Fruit fly (Drosophila melanogaster): ENCODE data around the gene CG9330.

Gene CG9330

DNA sequence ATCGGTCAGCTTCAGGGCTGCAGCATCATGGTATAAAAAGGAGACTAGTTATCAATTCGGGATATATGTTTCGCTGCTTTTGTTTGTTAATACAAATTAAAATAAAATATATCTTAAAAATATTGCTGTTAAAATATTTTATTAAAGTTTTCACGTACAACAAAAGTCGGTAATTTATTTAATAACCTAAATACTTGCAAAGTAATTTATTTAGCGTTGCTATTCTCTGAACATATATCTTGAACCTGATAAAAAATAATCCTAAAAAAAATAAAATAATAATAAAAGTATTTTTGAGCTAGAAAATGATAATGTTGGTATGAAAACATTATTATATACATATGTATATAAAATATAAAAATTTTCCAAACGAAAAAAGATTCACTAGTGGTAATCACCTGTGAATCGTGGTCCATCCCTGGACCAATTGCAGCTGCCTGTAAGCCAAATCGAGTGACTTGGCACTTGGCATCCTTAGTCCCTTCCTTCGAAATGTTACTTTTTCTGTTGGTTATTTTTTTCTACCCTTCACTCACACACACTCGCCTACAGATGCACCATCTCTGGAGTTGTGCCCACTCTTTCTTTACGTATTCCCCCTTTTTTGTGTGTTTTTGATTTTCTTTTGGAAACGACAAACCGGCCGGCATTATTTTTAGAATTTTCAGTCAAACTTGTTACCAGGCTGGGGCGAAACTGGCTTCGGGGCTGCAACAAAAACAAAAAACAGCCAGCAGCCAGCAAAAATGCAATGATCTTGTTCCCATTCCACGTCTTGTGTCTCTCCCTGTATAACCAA, 28.7 kb upstream of the CG9330 start:
- TF ChIP-seq pad (GFP tag; optimal IDR thresholded peaks at IDR 0.05) (no peak), tj (GFP tag; optimal IDR thresholded peaks at IDR 0.05) (no peak), ovo (GFP tag; optimal IDR thresholded peaks at IDR 0.05) (no peak), CG33017 (tag; optimal IDR thresholded peaks at IDR 0.05) (no peak), CG5204 (GFP tag; optimal IDR thresholded peaks at IDR 0.05) (no peak), Crg-1 (GFP tag; optimal IDR thresholded peaks at IDR 0.05) (no peak)

- TF ChIP-seq Clk (GFP tag; optimal IDR thresholded peaks at IDR 0.05), result no peak
- no peak for TF ChIP-seq bab1 (GFP tag; optimal IDR thresholded peaks at IDR 0.05)
- no peak for TF ChIP-seq CG14711 (tag; optimal IDR thresholded peaks at IDR 0.05)
- TF ChIP-seq CG7101 (tag; optimal IDR thresholded peaks at IDR 0.05), result no peak
- TF ChIP-seq Crg-1 (GFP tag; optimal IDR thresholded peaks at IDR 0.05), result no peak
- no peak for TF ChIP-seq CG7045 (GFP tag; optimal IDR thresholded peaks at IDR 0.05)
- no peak for TF ChIP-seq CG1620 (GFP tag; optimal IDR thresholded peaks at IDR 0.05)
- no peak for TF ChIP-seq Hr96 (GFP tag; optimal IDR thresholded peaks at IDR 0.05)
- no peak for TF ChIP-seq cic (GFP tag; optimal IDR thresholded peaks at IDR 0.05)
- no peak for TF ChIP-seq cnc (optimal IDR thresholded peaks at IDR 0.05)
- TF ChIP-seq toe (GFP tag; optimal IDR thresholded peaks at IDR 0.05), result no peak
- no peak for TF ChIP-seq CG33017 (tag; optimal IDR thresholded peaks at IDR 0.05)
- TF ChIP-seq CG5204 (GFP tag; optimal IDR thresholded peaks at IDR 0.05), result no peak
These were observed 28.1 kb upstream of the CG9330 start for dm6 chr3L:19557996-19558375.

- TF ChIP-seq CG5204 (GFP tag; optimal IDR thresholded peaks at IDR 0.05) (no peak), kay (GFP tag; ENCODE audit: borderline replicate concordance) (no peak), bab1 (GFP tag; optimal IDR thresholded peaks at IDR 0.05) (no peak), pad (GFP tag; optimal IDR thresholded peaks at IDR 0.05) (no peak), Hr96 (GFP tag; optimal IDR thresholded peaks at IDR 0.05) (no peak), CG1620 (GFP tag; optimal IDR thresholded peaks at IDR 0.05) (no peak), CG33017 (tag; optimal IDR thresholded peaks at IDR 0.05) (no peak), tj (GFP tag; optimal IDR thresholded peaks at IDR 0.05) (no peak), toe (GFP tag; optimal IDR thresholded peaks at IDR 0.05) (no peak), Mnt (GFP tag; optimal IDR thresholded peaks at IDR 0.05) (no peak), ovo (GFP tag; optimal IDR thresholded peaks at IDR 0.05) (no peak), CG7045 (GFP tag; optimal IDR thresholded peaks at IDR 0.05) (no peak), CG11617 (GFP tag; optimal IDR thresholded peaks at IDR 0.05) (no peak)
These were observed 27.4 kb upstream of the CG9330 start for dm6 chr3L:19558674-19559073.

DNA sequence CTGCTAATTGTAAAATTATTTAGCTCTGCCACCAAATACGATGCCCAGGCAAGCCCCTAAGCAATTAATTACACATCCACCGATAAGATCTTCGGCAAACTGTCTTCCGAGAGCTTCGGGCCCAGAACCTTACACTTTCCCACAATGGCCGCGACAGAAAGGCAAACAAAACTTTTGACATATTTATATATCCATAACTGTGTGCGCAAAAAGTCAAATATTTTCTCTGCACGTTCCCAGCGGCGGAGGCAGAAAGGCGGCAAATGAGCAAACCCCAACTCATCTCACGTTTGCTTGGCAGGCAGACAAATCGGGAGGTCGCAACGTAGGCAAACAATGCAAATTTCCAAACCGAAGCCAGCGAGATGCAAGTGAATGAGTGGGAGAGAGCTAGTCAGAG, 26.9 kb upstream of the CG9330 start:
- no peak for TF ChIP-seq kay (GFP tag; ENCODE audit: borderline replicate concordance)
- no peak for TF ChIP-seq CG7045 (GFP tag; optimal IDR thresholded peaks at IDR 0.05)
- no peak for TF ChIP-seq CG11617 (GFP tag; optimal IDR thresholded peaks at IDR 0.05)
- no peak for TF ChIP-seq CG1620 (GFP tag; optimal IDR thresholded peaks at IDR 0.05)
- no peak for TF ChIP-seq ovo (GFP tag; optimal IDR thresholded peaks at IDR 0.05)
- TF ChIP-seq toe (GFP tag; optimal IDR thresholded peaks at IDR 0.05), result no peak
- no peak for TF ChIP-seq tj (GFP tag; optimal IDR thresholded peaks at IDR 0.05)
- TF ChIP-seq Hr96 (GFP tag; optimal IDR thresholded peaks at IDR 0.05), result no peak
- TF ChIP-seq pad (GFP tag; optimal IDR thresholded peaks at IDR 0.05), result no peak
- no peak for TF ChIP-seq Clk (GFP tag; optimal IDR thresholded peaks at IDR 0.05)
- no peak for TF ChIP-seq CG7101 (tag; optimal IDR thresholded peaks at IDR 0.05)

dm6 chr3L:19560005-19560694, 25.9 kb upstream of the CG9330 start:
- TF ChIP-seq CG14711 (tag; optimal IDR thresholded peaks at IDR 0.05) (no peak), CG11617 (GFP tag; optimal IDR thresholded peaks at IDR 0.05) (no peak), CG33017 (tag; optimal IDR thresholded peaks at IDR 0.05) (no peak), bab1 (GFP tag; optimal IDR thresholded peaks at IDR 0.05) (no peak), Hr96 (GFP tag; optimal IDR thresholded peaks at IDR 0.05) (no peak), CG1620 (GFP tag; optimal IDR thresholded peaks at IDR 0.05) (no peak), CG12768 (GFP tag; optimal IDR thresholded peaks at IDR 0.05) (no peak), ovo (GFP tag; optimal IDR thresholded peaks at IDR 0.05) (no peak), CG7045 (GFP tag; optimal IDR thresholded peaks at IDR 0.05) (no peak), cic (GFP tag; optimal IDR thresholded peaks at IDR 0.05) (no peak), CG7101 (tag; optimal IDR thresholded peaks at IDR 0.05) (no peak), Clk (GFP tag; optimal IDR thresholded peaks at IDR 0.05) (no peak), Mnt (GFP tag; optimal IDR thresholded peaks at IDR 0.05) (no peak), pad (GFP tag; optimal IDR thresholded peaks at IDR 0.05) (no peak)

DNA sequence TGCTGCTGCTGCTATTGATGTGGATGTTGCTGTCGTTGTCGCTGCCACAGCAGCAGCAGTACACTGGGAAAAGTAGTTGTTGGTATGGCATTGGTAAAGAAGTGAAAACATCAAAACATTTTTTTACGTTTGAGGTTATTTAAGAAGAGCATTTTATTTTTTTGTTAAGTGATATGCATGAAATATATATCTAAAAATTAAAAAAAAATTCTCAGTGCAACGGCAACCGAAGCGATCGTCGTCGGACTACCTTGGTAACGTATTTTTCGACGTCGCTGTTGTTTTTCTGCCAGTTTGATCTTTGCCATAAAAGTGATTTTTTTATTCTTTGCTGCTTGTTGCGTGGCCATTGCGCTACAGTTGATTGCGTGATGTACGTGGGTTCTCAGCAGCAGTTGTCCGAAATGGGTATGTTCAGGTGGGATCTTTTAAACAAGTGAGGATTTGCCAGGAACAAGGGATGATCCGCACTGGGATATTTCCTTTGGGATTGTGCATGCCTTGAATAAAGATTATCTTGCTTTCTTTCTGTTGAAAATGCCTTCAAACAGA, 25.3 kb upstream of the CG9330 start:
- TF ChIP-seq toe (GFP tag; optimal IDR thresholded peaks at IDR 0.05) (no peak), cic (GFP tag; optimal IDR thresholded peaks at IDR 0.05) (no peak), Crg-1 (GFP tag; optimal IDR thresholded peaks at IDR 0.05) (no peak), CG12768 (GFP tag; optimal IDR thresholded peaks at IDR 0.05) (no peak), CG14711 (tag; optimal IDR thresholded peaks at IDR 0.05) (peak; percentile 28), CG7101 (tag; optimal IDR thresholded peaks at IDR 0.05) (peak; percentile 33), CG7045 (GFP tag; optimal IDR thresholded peaks at IDR 0.05) (peak; percentile 57), CG1620 (GFP tag; optimal IDR thresholded peaks at IDR 0.05) (no peak), cnc (optimal IDR thresholded peaks at IDR 0.05) (no peak), tj (GFP tag; optimal IDR thresholded peaks at IDR 0.05) (no peak), Hr96 (GFP tag; optimal IDR thresholded peaks at IDR 0.05) (no peak), CG5204 (GFP tag; optimal IDR thresholded peaks at IDR 0.05) (peak; percentile 50), Clk (GFP tag; optimal IDR thresholded peaks at IDR 0.05) (no peak), CG33017 (tag; optimal IDR thresholded peaks at IDR 0.05) (no peak), ovo (GFP tag; optimal IDR thresholded peaks at IDR 0.05) (no peak), CG11617 (GFP tag; optimal IDR thresholded peaks at IDR 0.05) (no peak), pad (GFP tag; optimal IDR thresholded peaks at IDR 0.05) (no peak), bab1 (GFP tag; optimal IDR thresholded peaks at IDR 0.05) (no peak)

All from whole organism, adult.